Worm (Caenorhabditis elegans) whole organism, L3 larva: ENCODE results near the gene oac-21.

ENCODE experiments used
- R02D3.7 ChIP-seq: fragments of 150-350 bp; optimal IDR thresholded peaks from 2 replicates; lab custom pipeline; 2014; ENCODE audit warnings: missing biosample characterization, missing genetic modification characterization
- ZK546.5 ChIP-seq: sonication (generic microtip); optimal IDR thresholded peaks from 2 replicates; lab custom pipeline; 2017; ENCODE audit warnings: missing biosample characterization, missing genetic modification characterization
- aly-2 ChIP-seq: fragments of 150-350 bp; optimal IDR thresholded peaks from 2 replicates; lab custom pipeline; 2014; ENCODE audit warnings: missing biosample characterization, missing genetic modification characterization
- ceh-28 ChIP-seq: fragments of 150-350 bp; optimal IDR thresholded peaks from 2 replicates; lab custom pipeline; 2014; ENCODE audit warnings: missing biosample characterization, missing genetic modification reagents, missing genetic modification characterization
- ceh-82 ChIP-seq: fragments of 150-350 bp; optimal IDR thresholded peaks from 2 replicates; lab custom pipeline; 2014; ENCODE audit warnings: missing biosample characterization, missing genetic modification characterization
- ceh-9 ChIP-seq: sonication (generic microtip); optimal IDR thresholded peaks from 2 replicates; lab custom pipeline; 2018; ENCODE audit warnings: missing biosample characterization, missing genetic modification characterization
- daf-12 ChIP-seq: fragments of 150-350 bp; optimal IDR thresholded peaks from 2 replicates; lab custom pipeline; 2014; ENCODE audit warnings: missing biosample characterization, missing genetic modification reagents, missing genetic modification characterization
- egl-27 ChIP-seq: sonication (generic microtip); optimal IDR thresholded peaks from 4 replicates; lab custom pipeline; 2017; ENCODE audit warnings: missing biosample characterization, missing genetic modification reagents, missing genetic modification characterization
- elt-1 ChIP-seq: fragments of 150-350 bp; optimal IDR thresholded peaks from 2 replicates; lab custom pipeline; 2014; ENCODE audit warnings: missing biosample characterization, missing genetic modification characterization
- elt-3 ChIP-seq, 3 experiments: fragments of 150-350 bp in 1 of 3; sonication (generic microtip) in 2 of 3; optimal IDR thresholded peaks; 2 replicates in 2 of 3; 4 replicates in 1 of 3; lab custom pipeline; 2014 to 2017; ENCODE audit warnings: missing biosample characterization in 3 of 3, missing genetic modification characterization in 3 of 3
- eor-1 ChIP-seq, 2 experiments: fragments of 150-350 bp; optimal IDR thresholded peaks; 2 replicates each; lab custom pipeline; 2014 to 2018; ENCODE audit warnings: missing biosample characterization in 2 of 2, missing genetic modification characterization in 2 of 2
- fos-1 ChIP-seq: fragments of 150-350 bp; optimal IDR thresholded peaks from 2 replicates; lab custom pipeline; 2014; ENCODE audit warnings: missing biosample characterization, missing genetic modification characterization
- hmg-11 ChIP-seq: sonication (generic microtip); optimal IDR thresholded peaks from 2 replicates; lab custom pipeline; 2016; ENCODE audit warnings: missing genetic modification characterization, missing compliant biosample characterization
- jun-1 ChIP-seq: fragments of 150-350 bp; optimal IDR thresholded peaks from 2 replicates; lab custom pipeline; 2014; ENCODE audit warnings: missing biosample characterization, missing genetic modification reagents, missing genetic modification characterization
- lin-15B ChIP-seq: fragments of 150-350 bp; optimal IDR thresholded peaks from 2 replicates; lab custom pipeline; 2014; ENCODE audit warnings: missing biosample characterization, missing genetic modification characterization
- lin-39 ChIP-seq: fragments of 150-350 bp; optimal IDR thresholded peaks from 2 replicates; lab custom pipeline; 2018; ENCODE audit warnings: missing biosample characterization, missing genetic modification reagents, missing genetic modification characterization
- lsy-12 ChIP-seq: sonication (generic microtip); optimal IDR thresholded peaks from 2 replicates; lab custom pipeline; 2016; ENCODE audit warnings: mild to moderate bottlenecking, missing genetic modification characterization, missing compliant biosample characterization
- mdl-1 ChIP-seq: fragments of 150-350 bp; optimal IDR thresholded peaks from 2 replicates; lab custom pipeline; 2014; ENCODE audit warnings: missing biosample characterization, missing genetic modification characterization
- mml-1 ChIP-seq: fragments of 150-350 bp; sonication (generic microtip); optimal IDR thresholded peaks from 3 replicates; lab custom pipeline; 2014; ENCODE audit warnings: missing biosample characterization, missing genetic modification characterization
- nfya-1 ChIP-seq: sonication (generic microtip); optimal IDR thresholded peaks from 2 replicates; lab custom pipeline; 2017; ENCODE audit warnings: missing genetic modification characterization, mild to moderate bottlenecking, missing compliant biosample characterization, antibody characterized with exemption, moderate library complexity; ENCODE audit not compliant: insufficient read depth
- nhr-11 ChIP-seq: fragments of 150-350 bp; optimal IDR thresholded peaks from 2 replicates; lab custom pipeline; 2014; ENCODE audit warnings: missing biosample characterization, missing genetic modification characterization
- nhr-23 ChIP-seq: fragments of 150-350 bp; optimal IDR thresholded peaks from 2 replicates; lab custom pipeline; 2014; ENCODE audit warnings: missing biosample characterization, missing genetic modification reagents, missing genetic modification characterization
- nhr-237 ChIP-seq: fragments of 150-350 bp; optimal IDR thresholded peaks from 2 replicates; lab custom pipeline; 2014; ENCODE audit warnings: missing biosample characterization, missing genetic modification characterization
- nhr-43 ChIP-seq: sonication (generic microtip); optimal IDR thresholded peaks from 2 replicates; lab custom pipeline; 2016; ENCODE audit warnings: mild to moderate bottlenecking, missing genetic modification characterization, missing compliant biosample characterization; ENCODE audit not compliant: poor library complexity, severe bottlenecking
- nhr-76 ChIP-seq: fragments of 150-350 bp; sonication (generic microtip); optimal IDR thresholded peaks from 5 replicates; lab custom pipeline; 2014; ENCODE audit warnings: missing biosample characterization, missing genetic modification characterization
- pqm-1 ChIP-seq: fragments of 150-350 bp; optimal IDR thresholded peaks from 2 replicates; lab custom pipeline; 2017; ENCODE audit warnings: missing biosample characterization, missing genetic modification characterization, inconsistent platforms
- sea-2 ChIP-seq: fragments of 150-350 bp; sonication (generic microtip); optimal IDR thresholded peaks from 4 replicates; lab custom pipeline; 2014; ENCODE audit warnings: missing biosample characterization, missing genetic modification reagents, missing genetic modification characterization
- skn-1 ChIP-seq: fragments of 150-350 bp; optimal IDR thresholded peaks from 2 replicates; lab custom pipeline; 2014; ENCODE audit warnings: missing biosample characterization, missing genetic modification characterization
- snpc-4 ChIP-seq: fragments of 150-350 bp; optimal IDR thresholded peaks from 2 replicates; lab custom pipeline; 2014; ENCODE audit warnings: missing biosample characterization, missing genetic modification characterization
- unc-39 ChIP-seq: sonication (generic microtip); optimal IDR thresholded peaks from 4 replicates; lab custom pipeline; 2017; ENCODE audit warnings: missing biosample characterization, missing genetic modification characterization
- unc-62 ChIP-seq: fragments of 150-350 bp; sonication (generic microtip); optimal IDR thresholded peaks from 4 replicates; lab custom pipeline; 2014; ENCODE audit warnings: missing biosample characterization, missing genetic modification reagents, missing genetic modification characterization
- ztf-11 ChIP-seq: fragments of 150-350 bp; optimal IDR thresholded peaks from 2 replicates; lab custom pipeline; 2014; ENCODE audit warnings: missing biosample characterization, missing genetic modification characterization

Gene oac-21

DNA sequence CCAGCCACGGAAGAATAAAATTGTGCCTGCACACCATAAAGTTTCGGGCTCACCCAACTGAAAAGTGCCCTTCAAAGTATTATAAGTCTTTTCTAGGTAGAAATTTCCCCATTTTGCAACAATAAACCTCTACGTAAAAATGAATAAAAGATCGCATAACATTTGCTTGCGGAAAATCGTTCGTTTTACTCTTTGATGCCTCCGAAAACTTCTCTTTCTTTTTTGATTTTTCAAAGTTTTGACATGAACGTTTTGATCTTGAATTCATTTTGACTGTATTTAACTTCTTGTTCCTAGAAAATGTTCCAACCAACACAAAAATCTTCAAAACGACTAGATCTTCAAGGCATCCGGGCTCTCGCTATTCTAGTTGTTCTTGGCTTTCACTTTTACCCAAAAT lies at the start of gene oac-21:
Gene oac-21, plus strand, starts transcription at position 301 of the 400 bp plus-strand sequence.
- no peak for TF ChIP-seq lsy-12 (tag; lab: Kevin White, UChicago)
- no peak for TF ChIP-seq mdl-1 (tag; lab: Kevin White, UChicago)
- no peak for TF ChIP-seq nhr-237 (tag; lab: Kevin White, UChicago)
- TF ChIP-seq egl-27 = no peak
- TF ChIP-seq sea-2 = no peak
- TF ChIP-seq aly-2 (tag; lab: Kevin White, UChicago) = no peak
- TF ChIP-seq R02D3.7 (tag; lab: Kevin White, UChicago) = no peak
- no peak for TF ChIP-seq lin-15B
- no peak for TF ChIP-seq ZK546.5 (tag; lab: Kevin White, UChicago)
- no peak for TF ChIP-seq nhr-76 (tag; lab: Kevin White, UChicago)
- TF ChIP-seq elt-3 (tag; optimal IDR thresholded peaks at IDR 0.05; lab: Kevin White, UChicago) = no peak
- TF ChIP-seq daf-12 (tag; lab: Kevin White, UChicago) = no peak
- no peak for TF ChIP-seq pqm-1 (tag; lab: Kevin White, UChicago)
- TF ChIP-seq lin-39 (tag; lab: Kevin White, UChicago) = no peak
- no peak for TF ChIP-seq ceh-28 (tag; lab: Kevin White, UChicago)
- TF ChIP-seq nhr-11 = no peak
- no peak for TF ChIP-seq unc-62
- TF ChIP-seq mml-1 = no peak
- no peak for TF ChIP-seq jun-1 (tag; lab: Kevin White, UChicago)
- TF ChIP-seq nfya-1 (tag; lab: Kevin White, UChicago) = no peak
- TF ChIP-seq, all 47 proteins: peak for 0

DNA sequence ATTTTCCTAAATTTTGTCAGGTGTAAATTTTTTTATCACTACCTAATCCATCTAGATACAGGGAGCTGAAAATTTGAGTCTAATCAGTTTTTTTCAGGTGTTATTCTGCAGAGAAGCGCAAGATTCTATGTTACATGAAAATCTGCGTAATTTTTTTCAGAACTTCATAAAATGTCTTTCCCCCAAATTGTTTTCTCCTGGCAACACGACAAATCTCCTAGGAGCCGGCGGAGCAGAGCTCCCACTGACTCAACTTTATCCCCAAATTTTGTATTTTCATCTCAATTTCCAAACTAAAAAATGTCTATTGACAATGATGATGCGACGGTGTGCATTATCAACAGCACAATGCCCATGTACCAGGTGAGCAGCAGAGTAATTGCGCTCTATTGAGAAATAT lies 49.6 kb upstream of the oac-21 start, which contains the start of gene F28F9.2:
Gene F28F9.2, plus strand, starts transcription at position 301 of the 400 bp plus-strand sequence.
- no peak for TF ChIP-seq daf-12 (tag; lab: Kevin White, UChicago)
- TF ChIP-seq ceh-82 (tag; lab: Kevin White, UChicago) = no peak
- no peak for TF ChIP-seq egl-27
- TF ChIP-seq snpc-4 (tag; lab: Kevin White, UChicago) = no peak
- no peak for TF ChIP-seq nhr-43
- no peak for TF ChIP-seq pqm-1 (tag; lab: Kevin White, UChicago)
- TF ChIP-seq hmg-11 (tag; lab: Kevin White, UChicago) = no peak
- no peak for TF ChIP-seq elt-1 (tag; lab: Kevin White, UChicago)
- no peak for TF ChIP-seq unc-39 (tag; lab: Kevin White, UChicago)
- TF ChIP-seq, all 47 proteins: peak for 0

DNA sequence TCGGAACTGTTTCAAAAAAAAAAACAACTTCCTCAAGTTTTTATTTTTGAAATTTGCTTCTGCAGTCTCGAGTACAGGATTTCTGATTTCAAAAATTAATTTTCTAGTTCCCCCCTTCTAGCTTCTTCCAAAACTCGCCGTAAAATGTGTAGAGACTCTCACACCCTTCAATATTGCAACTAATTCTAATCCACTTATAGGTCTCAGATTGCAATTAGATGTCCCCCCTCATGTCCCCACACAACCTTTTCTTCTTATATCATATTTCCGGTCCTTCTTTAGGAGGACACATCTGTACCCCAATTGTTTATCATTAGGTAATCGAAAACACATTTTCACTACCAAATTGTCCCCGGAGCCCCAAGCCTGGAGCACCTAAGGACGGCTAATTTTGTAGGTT lies 48.6 kb upstream of the oac-21 start:
- no peak for TF ChIP-seq nhr-23 (tag; lab: Kevin White, UChicago)
- no peak for TF ChIP-seq ZK546.5 (tag; lab: Kevin White, UChicago)

ce11 chrIV:3841607-3842006 lies 47.5 kb upstream of the oac-21 start:
- TF ChIP-seq ceh-9 (tag; lab: Kevin White, UChicago) (no peak), unc-62 (no peak), jun-1 (tag; lab: Kevin White, UChicago) (no peak), skn-1 (tag; lab: Kevin White, UChicago) (no peak), elt-1 (tag; lab: Kevin White, UChicago) (no peak)

- TF ChIP-seq ztf-11 (no peak), elt-1 (tag; lab: Kevin White, UChicago) (no peak), elt-3 (tag; optimal IDR thresholded peaks at IDR 0.05; lab: Kevin White, UChicago) (no peak), R02D3.7 (tag; lab: Kevin White, UChicago) (no peak), nfya-1 (tag; lab: Kevin White, UChicago) (no peak), eor-1 (tag; optimal IDR thresholded peaks at IDR 0.05; lab: Kevin White, UChicago) (no peak)
- TF ChIP-seq, all 47 proteins: peak for 0
Observed at ce11 chrIV:3843019-3843527, 46.0 kb upstream of the oac-21 start.

DNA sequence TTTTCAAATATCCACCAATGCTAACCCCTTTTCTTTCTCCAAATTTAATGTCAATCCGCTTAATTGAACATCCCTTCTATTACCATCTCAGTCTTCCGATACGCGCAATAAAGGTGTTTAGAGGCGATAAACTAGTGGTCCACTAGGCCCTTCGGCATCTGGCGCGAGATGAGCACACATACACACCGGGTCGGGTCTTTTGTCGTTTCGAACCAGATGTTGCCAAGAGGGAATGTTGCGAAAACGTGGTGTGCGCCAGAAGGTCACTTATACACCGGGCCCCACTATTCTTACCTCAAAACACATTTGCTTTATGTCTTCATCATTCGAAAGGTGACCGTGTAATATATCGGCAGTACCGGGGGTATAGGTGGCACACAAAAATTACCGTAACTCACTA lies 45.1 kb upstream of the oac-21 start:
- TF ChIP-seq fos-1 = no peak
